Worm (Caenorhabditis elegans) whole organism, L1 larva: ENCODE data around the gene lury-1.

ENCODE experiments used
- aha-1 ChIP-seq: fragments of 150-350 bp; optimal IDR thresholded peaks from 2 replicates; lab custom pipeline; 2014; ENCODE audit warnings: missing biosample characterization, missing genetic modification characterization
- efl-1 ChIP-seq, 4 experiments: fragments of 150-350 bp; optimal IDR thresholded peaks in 3 of 4; peaks in 1 of 4; 1 replicate in 1 of 4; 2 replicates in 3 of 4; lab custom pipeline; 2014; ENCODE audit warnings: missing biosample characterization in 2 of 4, missing genetic modification characterization in 2 of 4, missing genetic modification reagents in 2 of 4
- egl-27 ChIP-seq, 2 experiments: fragments of 150-350 bp in 1 of 2; sonication (generic microtip); optimal IDR thresholded peaks; 3 replicates each; lab custom pipeline; 2017 to 2018; ENCODE audit warnings: missing biosample characterization in 2 of 2, missing genetic modification characterization in 2 of 2, missing genetic modification reagents in 2 of 2
- lin-39 ChIP-seq: fragments of 150-350 bp; optimal IDR thresholded peaks from 2 replicates; lab custom pipeline; 2014; ENCODE audit warnings: missing biosample characterization, missing genetic modification reagents, missing genetic modification characterization

DNA sequence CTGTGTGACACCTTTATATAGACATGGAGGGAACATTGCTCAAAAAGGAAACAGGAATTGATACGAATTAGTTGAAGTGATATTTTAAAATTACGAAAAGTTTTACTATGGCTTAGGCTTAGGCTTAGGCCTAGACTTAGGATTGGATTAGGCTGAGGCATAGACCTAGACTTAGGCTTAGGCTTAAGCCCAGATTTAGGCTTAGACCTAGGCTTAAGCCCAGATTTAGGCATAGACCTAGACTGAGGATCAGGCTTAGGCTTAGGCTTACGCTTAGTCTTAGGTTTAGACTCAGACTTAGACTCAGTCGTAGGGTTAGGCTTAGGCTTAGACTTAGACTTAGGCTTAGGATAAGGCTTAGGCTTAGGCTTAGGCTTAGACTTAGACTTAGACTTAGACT lies 9.8 kb downstream of the lury-1 start:
- TF ChIP-seq aha-1 (no peak), lin-39 (tag; lab: Kevin White, UChicago) (no peak), efl-1 (optimal IDR thresholded peaks at IDR 0.05; lab: Kevin White, UChicago) (no peak), efl-1 (GFP tag; optimal IDR thresholded peaks at IDR 0.05 in 1 of 2; lab: Kevin White, UChicago) (no peak), egl-27 (tag; optimal IDR thresholded peaks at IDR 0.05; lab: Kevin White, UChicago) (no peak)
